Worm (Caenorhabditis elegans): ENCODE measurements around the gene F14F7.7.

F14F7.7 gene

DNA sequence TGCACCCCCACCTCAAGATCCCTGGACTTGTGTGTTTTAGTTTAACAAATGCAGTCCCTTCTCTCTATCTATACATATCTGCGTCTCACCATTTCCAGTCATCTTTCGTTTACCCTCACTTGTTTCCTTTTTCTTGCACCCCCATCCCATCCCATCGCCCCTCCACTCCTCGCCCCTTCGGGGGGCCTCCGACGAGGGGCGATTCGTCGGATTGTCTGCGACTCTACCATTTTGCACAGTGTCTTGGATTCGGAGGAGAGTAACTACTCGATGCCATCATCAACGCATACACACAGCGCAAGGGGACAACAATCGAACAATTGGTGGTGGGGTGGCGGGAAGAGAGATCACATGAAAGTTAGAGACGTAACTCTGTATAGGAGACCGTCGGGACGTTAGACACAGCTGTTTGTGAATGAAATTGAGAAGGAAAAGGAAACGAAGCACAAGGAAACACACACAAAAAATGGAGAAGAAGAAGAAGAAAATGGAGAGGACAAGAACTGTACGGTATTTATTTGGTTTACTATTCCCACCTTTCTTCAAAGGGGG lies 31.8 kb downstream of the F14F7.7 start (continued):
- TF ChIP-seq C04F5.9 (tag; optimal IDR thresholded peaks at IDR 0.05) (peak; percentile 71), nhr-85 (tag) (peak; percentile 98), jun-1 (tag; optimal IDR thresholded peaks at IDR 0.05) (peak; percentile 91), hlh-4 (tag; optimal IDR thresholded peaks at IDR 0.05) (no peak), nhr-47 (tag; optimal IDR thresholded peaks at IDR 0.05) (peak; percentile 92), unc-30 (tag; optimal IDR thresholded peaks at IDR 0.05) (no peak), lin-13 (GFP tag; optimal IDR thresholded peaks at IDR 0.05) (peak; percentile 85), snpc-4 (tag; optimal IDR thresholded peaks at IDR 0.05) (peak; percentile 47), sptf-1 (tag; optimal IDR thresholded peaks at IDR 0.05) (no peak), C16A3.4 (tag; optimal IDR thresholded peaks at IDR 0.05) (peak; percentile 92), hpl-2 (GFP tag; optimal IDR thresholded peaks at IDR 0.05) (peak; percentile 48), pqm-1 (tag; optimal IDR thresholded peaks at IDR 0.05) (no peak)

DNA sequence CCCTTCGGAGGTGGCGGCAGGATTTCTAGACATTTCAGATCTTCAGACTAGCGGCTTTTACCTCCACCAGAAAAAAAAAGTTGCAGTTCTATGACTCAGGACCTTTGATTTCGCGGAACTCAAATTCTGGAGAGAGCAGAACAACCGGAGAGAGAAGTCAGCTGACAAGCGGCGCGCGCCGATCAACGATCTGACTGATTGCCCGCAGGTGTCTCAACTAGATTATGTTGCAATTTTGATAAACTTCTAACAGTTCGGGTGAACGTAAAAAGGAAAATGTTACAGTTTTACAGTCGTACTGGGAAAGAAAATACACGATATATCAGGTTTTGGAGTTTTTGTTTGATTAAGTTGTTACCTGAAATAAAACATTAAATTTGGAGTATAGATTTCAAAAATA lies 32.3 kb downstream of the F14F7.7 start:
- TF ChIP-seq skn-1 (tag; optimal IDR thresholded peaks at IDR 0.05): peak; percentile 8
- TF ChIP-seq efl-1 (optimal IDR thresholded peaks at IDR 0.05): no peak
- peak in 1 of 2 experiments; percentile 93 for TF ChIP-seq efl-1 (GFP tag; optimal IDR thresholded peaks at IDR 0.05 in 1 of 2)
- peak; percentile 38 for TF ChIP-seq vab-15 (tag; optimal IDR thresholded peaks at IDR 0.05)
- peak; percentile 60 for TF ChIP-seq rnt-1 (tag; optimal IDR thresholded peaks at IDR 0.05)
- TF ChIP-seq hlh-17 (GFP tag; optimal IDR thresholded peaks at IDR 0.05; ENCODE audit: borderline replicate concordance): no peak
- no peak for TF ChIP-seq dsc-1 (tag; optimal IDR thresholded peaks at IDR 0.05)
- peak; percentile 15 for TF ChIP-seq unc-130 (tag; optimal IDR thresholded peaks at IDR 0.05)
- no peak for TF ChIP-seq lin-14 (GFP tag; optimal IDR thresholded peaks at IDR 0.05)

DNA sequence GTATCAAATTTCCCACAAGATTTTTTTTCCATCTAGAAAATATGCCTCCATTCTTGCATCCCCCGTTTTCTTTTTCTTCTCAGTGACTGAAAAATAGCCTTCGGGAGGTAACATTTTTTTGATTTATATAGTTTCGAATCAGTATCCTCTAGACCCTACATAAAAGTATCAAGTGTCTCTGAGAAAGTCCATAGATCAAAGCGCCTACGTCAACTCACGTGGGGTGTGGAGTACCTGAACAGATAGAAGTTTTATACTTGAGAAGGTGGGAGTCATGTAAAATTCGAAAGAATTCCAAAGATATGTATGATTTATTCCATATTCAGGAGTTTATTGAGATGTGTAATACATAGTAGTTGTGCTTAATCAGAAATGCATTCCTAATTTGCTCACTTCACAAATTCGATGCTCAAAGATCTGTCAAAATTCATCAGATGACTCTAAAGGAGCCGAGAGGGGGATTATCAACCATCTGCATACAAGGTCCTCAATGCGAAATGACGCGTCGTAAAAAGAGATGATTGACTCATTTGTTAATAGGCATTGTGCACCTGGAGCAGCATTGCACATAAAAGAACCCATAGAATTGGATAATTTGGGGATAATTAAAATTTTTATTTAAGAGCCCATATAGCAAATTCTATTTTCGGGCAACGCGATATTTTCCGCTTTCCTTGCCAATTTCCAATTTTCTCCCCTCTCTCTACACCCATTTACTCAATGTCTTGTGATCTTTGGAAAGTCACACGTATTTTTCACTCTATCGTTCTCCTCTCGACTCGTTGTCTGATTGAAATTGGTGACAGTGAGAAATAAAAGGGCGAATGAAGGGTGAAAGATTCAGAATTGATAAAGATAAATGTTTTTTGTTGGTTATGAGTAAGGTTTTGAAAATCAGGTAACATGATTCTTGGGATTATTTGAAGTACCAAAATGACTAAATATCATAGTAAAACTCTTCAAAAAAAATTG lies 33.8 kb downstream of the F14F7.7 start:
- TF ChIP-seq skn-1 (tag; optimal IDR thresholded peaks at IDR 0.05): no peak
- no peak for TF ChIP-seq sup-37 (GFP tag; optimal IDR thresholded peaks at IDR 0.05)
- no peak for TF ChIP-seq C04F5.9 (tag; optimal IDR thresholded peaks at IDR 0.05)
- TF ChIP-seq dsc-1 (tag; optimal IDR thresholded peaks at IDR 0.05): peak; percentile 86
- no peak for TF ChIP-seq nhr-28 (tag; optimal IDR thresholded peaks at IDR 0.05)
- peak; percentile 19 for TF ChIP-seq swsn-7 (tag; optimal IDR thresholded peaks at IDR 0.05)
- TF ChIP-seq jun-1 (tag; optimal IDR thresholded peaks at IDR 0.05): no peak
- TF ChIP-seq sptf-1 (tag; optimal IDR thresholded peaks at IDR 0.05): no peak
- TF ChIP-seq tbx-2 (tag; optimal IDR thresholded peaks at IDR 0.05): no peak
- TF ChIP-seq lsy-2 (tag; optimal IDR thresholded peaks at IDR 0.05): peak; percentile 22 to 54
- TF ChIP-seq hpl-2 (GFP tag; optimal IDR thresholded peaks at IDR 0.05): no peak
- TF ChIP-seq hlh-17 (GFP tag; optimal IDR thresholded peaks at IDR 0.05; ENCODE audit: borderline replicate concordance): no peak
- no peak for TF ChIP-seq grh-1 (GFP tag; IDR thresholded peaks at IDR 0.05)
- TF ChIP-seq lin-39 (tag; optimal IDR thresholded peaks at IDR 0.05): no peak
- TF ChIP-seq unc-130 (tag; optimal IDR thresholded peaks at IDR 0.05): no peak
- TF ChIP-seq lin-35 (GFP tag; optimal IDR thresholded peaks at IDR 0.05): peak; percentile 7 to 69
- TF ChIP-seq unc-62 (GFP tag; optimal IDR thresholded peaks at IDR 0.05): no peak
- peak; percentile 87 for TF ChIP-seq nhr-85 (tag)
- peak; percentile 54 for TF ChIP-seq vab-15 (tag; optimal IDR thresholded peaks at IDR 0.05)
- TF ChIP-seq ceh-63 (GFP tag; optimal IDR thresholded peaks at IDR 0.05): no peak
- no peak for TF ChIP-seq aha-1 (tag; optimal IDR thresholded peaks at IDR 0.05)
- no peak for TF ChIP-seq mab-9 (GFP tag; IDR thresholded peaks at IDR 0.05)
- TF ChIP-seq snpc-4 (tag; optimal IDR thresholded peaks at IDR 0.05): no peak
- peak; percentile 82 for TF ChIP-seq lin-14 (GFP tag; optimal IDR thresholded peaks at IDR 0.05)
- TF ChIP-seq ceh-88 (GFP tag; IDR thresholded peaks at IDR 0.05): no peak
- no peak for TF ChIP-seq Y116A8C.19 (tag; optimal IDR thresholded peaks at IDR 0.05; ENCODE audit: borderline replicate concordance)
- TF ChIP-seq dpl-1 (GFP tag; optimal IDR thresholded peaks at IDR 0.05): peak in 2 of 3 experiments; percentile 0 to 12
- no peak for TF ChIP-seq nhr-84 (tag; optimal IDR thresholded peaks at IDR 0.05)
- peak; percentile 42 for TF ChIP-seq blmp-1 (tag; optimal IDR thresholded peaks at IDR 0.05)
- peak in 1 of 2 experiments; percentile 61 for TF ChIP-seq mdl-1 (tag; optimal IDR thresholded peaks at IDR 0.05)
- TF ChIP-seq aly-2 (tag; optimal IDR thresholded peaks at IDR 0.05): no peak
- no peak for TF ChIP-seq unc-98 (GFP tag; IDR thresholded peaks at IDR 0.05)
- no peak for TF ChIP-seq lin-15B (tag; optimal IDR thresholded peaks at IDR 0.05)
- TF ChIP-seq fkh-4 (tag; optimal IDR thresholded peaks at IDR 0.05; ENCODE audit: borderline replicate concordance): no peak
- no peak for TF ChIP-seq nhr-11 (tag; optimal IDR thresholded peaks at IDR 0.05)
- TF ChIP-seq hlh-4 (tag; optimal IDR thresholded peaks at IDR 0.05): no peak
- peak; percentile 66 for TF ChIP-seq nhr-71 (tag; optimal IDR thresholded peaks at IDR 0.05)

All from whole organism, L1 larva.